Fruit fly (Drosophila melanogaster) whole organism, adult: ENCODE measurements around the gene Pfdn1.

Experiments
- CG11617 ChIP-seq: fragments of 200-800 bp; sonication (Bioruptor generic); optimal IDR thresholded peaks from 2 replicates; lab custom pipeline; 2017; ENCODE audit warnings: mild to moderate bottlenecking, missing biosample characterization, missing genetic modification reagents, missing genetic modification characterization
- CG12768 ChIP-seq: fragments of 200-800 bp; sonication (Bioruptor generic); optimal IDR thresholded peaks from 2 replicates; lab custom pipeline; 2017; ENCODE audit warnings: missing biosample characterization, missing genetic modification characterization, mild to moderate bottlenecking, moderate library complexity, missing genetic modification reagents
- CG1620 ChIP-seq: fragments of 200-800 bp; sonication (Bioruptor generic); optimal IDR thresholded peaks from 2 replicates; lab custom pipeline; 2016; ENCODE audit warnings: missing biosample characterization, missing genetic modification characterization
- CG5204 ChIP-seq: fragments of 200-800 bp; sonication (Bioruptor generic); optimal IDR thresholded peaks from 2 replicates; lab custom pipeline; 2016; ENCODE audit warnings: missing biosample characterization, missing genetic modification characterization
- CG7045 ChIP-seq: fragments of 200-800 bp; sonication (Bioruptor generic); optimal IDR thresholded peaks from 2 replicates; lab custom pipeline; 2017; ENCODE audit warnings: missing biosample characterization, mild to moderate bottlenecking, missing genetic modification characterization
- Clk ChIP-seq: fragments of 200-800 bp; sonication (Bioruptor generic); optimal IDR thresholded peaks from 2 replicates; lab custom pipeline; 2017; ENCODE audit warnings: missing biosample characterization, missing genetic modification characterization
- Crg-1 ChIP-seq: fragments of 200-800 bp; sonication (Bioruptor generic); optimal IDR thresholded peaks from 2 replicates; lab custom pipeline; 2016; ENCODE audit warnings: missing biosample characterization, missing genetic modification characterization
- Mnt ChIP-seq: fragments of 200-800 bp; sonication (Bioruptor generic); optimal IDR thresholded peaks from 2 replicates; lab custom pipeline; 2016; ENCODE audit warnings: missing biosample characterization, mild to moderate bottlenecking, missing genetic modification characterization
- bab1 ChIP-seq: fragments of 200-800 bp; sonication (Bioruptor generic); optimal IDR thresholded peaks from 3 replicates; lab custom pipeline; 2019; ENCODE audit warnings: missing biosample characterization, mild to moderate bottlenecking, missing genetic modification characterization, moderate library complexity
- cnc ChIP-seq, 2 experiments: fragments of >200 bp; optimal IDR thresholded peaks; 2 replicates each; lab custom pipeline; 2017
- kay ChIP-seq: fragments of 200-800 bp; sonication (Bioruptor generic); peaks from one replicate; lab custom pipeline; 2016; ENCODE audit warnings: missing biosample characterization, missing genetic modification characterization, borderline replicate concordance
- pad ChIP-seq: fragments of 200-800 bp; sonication (Bioruptor generic); optimal IDR thresholded peaks from 3 replicates; lab custom pipeline; 2017; ENCODE audit warnings: missing biosample characterization, missing genetic modification characterization, mild to moderate bottlenecking, moderate library complexity, missing genetic modification reagents
- toe ChIP-seq: fragments of 200-800 bp; sonication (Bioruptor generic); optimal IDR thresholded peaks from 2 replicates; lab custom pipeline; 2016; ENCODE audit warnings: missing biosample characterization, missing genetic modification characterization

- TF ChIP-seq pad (GFP tag; lab: Kevin White, UChicago) (no peak), kay (GFP tag; lab: Kevin White, UChicago) (no peak), Mnt (GFP tag; lab: Kevin White, UChicago) (no peak), CG5204 (GFP tag; lab: Kevin White, UChicago) (no peak), CG1620 (GFP tag; lab: Kevin White, UChicago) (no peak), CG12768 (GFP tag; lab: Kevin White, UChicago) (no peak), CG7045 (GFP tag; lab: Kevin White, UChicago) (no peak), bab1 (GFP tag; lab: Kevin White, UChicago) (no peak), Crg-1 (no peak), Clk (GFP tag; lab: Kevin White, UChicago) (no peak), CG11617 (GFP tag; lab: Kevin White, UChicago) (no peak), cnc (optimal IDR thresholded peaks at IDR 0.05; lab: Kevin White, UChicago) (no peak), toe (GFP tag; lab: Kevin White, UChicago) (no peak)
These were observed 5.4 kb downstream of the Pfdn1 start for dm6 chr2L:6074314-6074713.
